Worm (Caenorhabditis elegans): ENCODE data around the gene gln-2.

The gln-2 gene

ce11 chrIII:9944723-9945122, at the start of gene gln-2:
TSS of gene gln-2 (minus strand) at chrIII:9944823.
- TF ChIP-seq ama-1 (optimal IDR thresholded peaks at IDR 0.05) (no peak), pax-1 (tag; optimal IDR thresholded peaks at IDR 0.05) (no peak), ceh-45 (GFP tag; IDR thresholded peaks at IDR 0.05) (no peak), dmd-4 (tag; optimal IDR thresholded peaks at IDR 0.05; ENCODE audit: borderline replicate concordance) (no peak), ceh-24 (tag; optimal IDR thresholded peaks at IDR 0.05) (no peak), ref-2 (tag; optimal IDR thresholded peaks at IDR 0.05) (no peak)

ce11 chrIII:9993535-9993934, 48.9 kb upstream of the gln-2 start, which contains the start of gene C05B5.4:
TSS of gene C05B5.4 (plus strand) at chrIII:9993885.
- TF ChIP-seq mec-3 (tag; optimal IDR thresholded peaks at IDR 0.05; ENCODE audit: borderline replicate concordance) (no peak), unc-55 (GFP tag; optimal IDR thresholded peaks at IDR 0.05) (no peak), ceh-48 (tag; optimal IDR thresholded peaks at IDR 0.05) (no peak), dve-1 (tag; optimal IDR thresholded peaks at IDR 0.05) (no peak), nhr-232 (tag; optimal IDR thresholded peaks at IDR 0.05) (no peak), odd-2 (tag; optimal IDR thresholded peaks at IDR 0.05) (no peak), sox-2 (GFP tag; IDR thresholded peaks at IDR 0.05) (no peak), tbx-7 (tag; optimal IDR thresholded peaks at IDR 0.05) (no peak)

- TF ChIP-seq ceh-34 (tag; optimal IDR thresholded peaks at IDR 0.05) (no peak), lin-11 (tag; optimal IDR thresholded peaks at IDR 0.05) (no peak), Y22D7AL.16 (tag; optimal IDR thresholded peaks at IDR 0.05) (no peak), ceh-14 (tag; optimal IDR thresholded peaks at IDR 0.05) (no peak), ceh-18 (tag; optimal IDR thresholded peaks at IDR 0.05) (no peak), ceh-19 (GFP tag; optimal IDR thresholded peaks at IDR 0.05) (no peak), T23F11.4 (GFP tag; optimal IDR thresholded peaks at IDR 0.05) (no peak), nfya-1 (tag; optimal IDR thresholded peaks at IDR 0.05) (no peak), F13H6.1 (tag; optimal IDR thresholded peaks at IDR 0.05) (no peak), che-1 (tag; optimal IDR thresholded peaks at IDR 0.05) (no peak), ref-2 (tag; optimal IDR thresholded peaks at IDR 0.05) (no peak), ahr-1 (tag; optimal IDR thresholded peaks at IDR 0.05) (no peak), C38D4.7 (GFP tag; optimal IDR thresholded peaks at IDR 0.05) (no peak), ceh-30 (tag; optimal IDR thresholded peaks at IDR 0.05) (no peak), K09A11.1 (tag; optimal IDR thresholded peaks at IDR 0.05; ENCODE audit: insufficient read depth) (no peak), gmeb-2 (tag; optimal IDR thresholded peaks at IDR 0.05) (no peak), npax-4 (tag; optimal IDR thresholded peaks at IDR 0.05) (no peak), C08G9.2 (tag; optimal IDR thresholded peaks at IDR 0.05) (no peak), unc-3 (GFP tag; conservative IDR thresholded peaks at IDR 0.05) (no peak), unc-3 (tag; optimal IDR thresholded peaks at IDR 0.05) (no peak), ztf-16 (tag; optimal IDR thresholded peaks at IDR 0.05) (no peak)
Measured at ce11 chrIII:9991324-9991723, 46.7 kb upstream of the gln-2 start.

ce11 chrIII:9988352-9988751, 43.7 kb upstream of the gln-2 start, which contains the start of gene C05B5.1:
TSS of gene C05B5.1 (minus strand) at chrIII:9988452.
- TF ChIP-seq C08G9.2 (tag; optimal IDR thresholded peaks at IDR 0.05) = no peak
- no peak for TF ChIP-seq ceh-6 (GFP tag; optimal IDR thresholded peaks at IDR 0.05)
- TF ChIP-seq unc-86 (tag; optimal IDR thresholded peaks at IDR 0.05) = no peak
- TF ChIP-seq syd-9 (tag; optimal IDR thresholded peaks at IDR 0.05) = no peak
- TF ChIP-seq ref-2 (tag; optimal IDR thresholded peaks at IDR 0.05) = no peak
- TF ChIP-seq hlh-6 (tag; optimal IDR thresholded peaks at IDR 0.05) = no peak
- no peak for TF ChIP-seq sox-2 (GFP tag; IDR thresholded peaks at IDR 0.05)
- TF ChIP-seq unc-42 (tag; optimal IDR thresholded peaks at IDR 0.05) = no peak
